Worm (Caenorhabditis elegans) whole organism, young adult: ENCODE data around the gene Y38H6C.4.

ENCODE experiments used
- Y56A3A.18 ChIP-seq: fragments of 200-800 bp; sonication (Bioruptor generic); IDR thresholded peaks from 2 replicates; pipeline ENCODE4 v1.3.6; 2022; ENCODE audit warnings: missing genetic modification reagents, missing genetic modification characterization, missing compliant biosample characterization
- ama-1 ChIP-seq, 3 experiments: fragments of 150-350 bp in 1 of 3; sonication (generic microtip) in 2 of 3; optimal IDR thresholded peaks; 2 replicates each; lab custom pipeline; 2014 to 2018; ENCODE audit warnings: missing biosample characterization in 2 of 3, missing genetic modification characterization in 2 of 3, missing genetic modification reagents in 2 of 3
- egl-44 ChIP-seq: fragments of 200-800 bp; sonication (Bioruptor generic); IDR thresholded peaks from 2 replicates; pipeline ENCODE4 v1.3.6; 2022; ENCODE audit warnings: missing genetic modification reagents, missing genetic modification characterization, missing compliant biosample characterization
- egrh-3 ChIP-seq: fragments of 200-800 bp; sonication (Bioruptor generic); IDR thresholded peaks from 2 replicates; pipeline ENCODE4 v1.3.6; 2022; ENCODE audit warnings: missing genetic modification reagents, missing genetic modification characterization, missing compliant biosample characterization
- lin-26 ChIP-seq: fragments of 200-800 bp; sonication (Bioruptor generic); IDR thresholded peaks from 2 replicates; pipeline ENCODE4 v1.3.6; 2022; ENCODE audit warnings: missing genetic modification reagents, missing genetic modification characterization, missing compliant biosample characterization
- nhr-120 ChIP-seq: fragments of 200-800 bp; sonication (Bioruptor generic); IDR thresholded peaks from 2 replicates; pipeline ENCODE4 v1.3.6; 2022; ENCODE audit warnings: missing genetic modification characterization, missing compliant biosample characterization
- nhr-90 ChIP-seq: sonication (generic microtip); optimal IDR thresholded peaks from 2 replicates; lab custom pipeline; 2016; ENCODE audit warnings: missing genotype, mild to moderate bottlenecking, missing genetic modification characterization, missing compliant biosample characterization
- tlf-1 ChIP-seq: fragments of 200-800 bp; sonication (Bioruptor generic); optimal IDR thresholded peaks from 2 replicates; lab custom pipeline; 2018; ENCODE audit warnings: mild to moderate bottlenecking, missing genetic modification characterization, missing compliant biosample characterization
- unc-62 ChIP-seq: fragments of 150-350 bp; optimal IDR thresholded peaks from 2 replicates; lab custom pipeline; 2014; ENCODE audit warnings: missing biosample characterization, missing genetic modification reagents, missing genetic modification characterization

DNA sequence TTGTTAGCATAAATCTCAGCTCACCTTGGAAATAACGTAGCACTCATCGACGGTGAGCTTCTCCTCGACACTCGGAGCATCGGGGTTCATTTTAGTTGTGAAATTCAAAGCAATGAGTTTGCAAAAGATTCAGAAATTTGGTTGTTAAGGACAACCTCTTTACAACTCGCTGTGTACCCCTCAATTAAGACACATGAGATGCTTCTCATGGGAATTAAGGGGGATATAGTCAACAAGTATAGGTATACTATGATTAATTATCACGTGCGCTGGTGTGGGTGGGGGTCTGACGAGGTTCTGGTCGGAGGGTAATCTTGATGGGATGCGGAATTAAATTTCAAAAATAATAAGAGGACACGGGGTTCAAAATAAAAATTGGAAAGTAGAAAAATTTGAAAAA lies 4.5 kb downstream of the Y38H6C.4 start, which contains the start of gene dct-14:
- TF ChIP-seq tlf-1 (GFP tag; lab: Kevin White, UChicago), result no peak
- TF ChIP-seq ama-1 (optimal IDR thresholded peaks at IDR 0.05; lab: Kevin White, UChicago), result no peak
- TF ChIP-seq ama-1 (GFP tag; optimal IDR thresholded peaks at IDR 0.05; lab: Kevin White, UChicago), result no peak
- no peak for TF ChIP-seq egrh-3 (GFP tag; lab: Robert Waterston, UW)
- TF ChIP-seq egl-44 (GFP tag; lab: Robert Waterston, UW), result no peak
- TF ChIP-seq lin-26 (GFP tag; lab: Robert Waterston, UW), result no peak
- TF ChIP-seq nhr-120 (GFP tag; lab: Robert Waterston, UW), result no peak
- no peak for TF ChIP-seq nhr-90 (tag; lab: Kevin White, UChicago)
- TF ChIP-seq Y56A3A.18 (GFP tag; lab: Robert Waterston, UW), result no peak
- no peak for TF ChIP-seq unc-62
